Worm (Caenorhabditis elegans): ENCODE data around the gene F17C11.26.

The F17C11.26 gene

DNA sequence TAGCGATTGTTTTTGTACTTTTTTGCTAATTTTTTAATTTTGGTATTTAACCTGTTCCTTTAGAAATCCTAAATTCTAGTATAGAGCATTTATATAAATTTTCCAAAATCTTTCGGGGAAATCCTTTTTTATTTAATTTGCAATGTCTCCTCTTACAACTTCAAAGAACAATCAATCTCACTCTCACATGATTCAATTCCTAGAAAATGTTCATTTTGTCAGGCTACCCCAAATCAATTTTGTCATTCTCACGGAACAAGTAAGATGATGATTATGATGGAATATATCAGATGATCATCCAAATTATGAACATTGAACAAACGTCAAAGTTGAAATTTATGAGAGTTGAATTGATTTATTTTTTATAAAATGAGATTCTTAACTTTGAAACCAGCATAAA, 4.0 kb upstream of the F17C11.26 start:
- TF ChIP-seq syd-9 (tag; optimal IDR thresholded peaks at IDR 0.05): no peak
- no peak for TF ChIP-seq ceh-18 (tag; optimal IDR thresholded peaks at IDR 0.05)
- no peak for TF ChIP-seq unc-42 (tag; optimal IDR thresholded peaks at IDR 0.05)
- no peak for TF ChIP-seq tbx-7 (tag; optimal IDR thresholded peaks at IDR 0.05)
- TF ChIP-seq pha-4 (tag; optimal IDR thresholded peaks at IDR 0.05): no peak
- no peak for TF ChIP-seq odd-2 (tag; optimal IDR thresholded peaks at IDR 0.05)
- TF ChIP-seq ama-1 (optimal IDR thresholded peaks at IDR 0.05): no peak
- TF ChIP-seq che-1 (tag; optimal IDR thresholded peaks at IDR 0.05): no peak
- no peak for TF ChIP-seq ceh-45 (GFP tag; IDR thresholded peaks at IDR 0.05)
- no peak for TF ChIP-seq ceh-31 (tag; optimal IDR thresholded peaks at IDR 0.05)
- no peak for TF ChIP-seq ceh-34 (tag; optimal IDR thresholded peaks at IDR 0.05)
- no peak for TF ChIP-seq sox-2 (GFP tag; IDR thresholded peaks at IDR 0.05)
- no peak for TF ChIP-seq eyg-1 (tag; optimal IDR thresholded peaks at IDR 0.05)
- no peak for TF ChIP-seq ztf-16 (tag; optimal IDR thresholded peaks at IDR 0.05)
- no peak for TF ChIP-seq fkh-6 (tag; optimal IDR thresholded peaks at IDR 0.05)
- no peak for TF ChIP-seq madf-2 (tag; optimal IDR thresholded peaks at IDR 0.05)
- TF ChIP-seq ahr-1 (tag; optimal IDR thresholded peaks at IDR 0.05): no peak
- no peak for TF ChIP-seq ceh-24 (tag; optimal IDR thresholded peaks at IDR 0.05)
- TF ChIP-seq lim-6 (tag; optimal IDR thresholded peaks at IDR 0.05): no peak
- TF ChIP-seq tbx-2 (tag; optimal IDR thresholded peaks at IDR 0.05): no peak

DNA sequence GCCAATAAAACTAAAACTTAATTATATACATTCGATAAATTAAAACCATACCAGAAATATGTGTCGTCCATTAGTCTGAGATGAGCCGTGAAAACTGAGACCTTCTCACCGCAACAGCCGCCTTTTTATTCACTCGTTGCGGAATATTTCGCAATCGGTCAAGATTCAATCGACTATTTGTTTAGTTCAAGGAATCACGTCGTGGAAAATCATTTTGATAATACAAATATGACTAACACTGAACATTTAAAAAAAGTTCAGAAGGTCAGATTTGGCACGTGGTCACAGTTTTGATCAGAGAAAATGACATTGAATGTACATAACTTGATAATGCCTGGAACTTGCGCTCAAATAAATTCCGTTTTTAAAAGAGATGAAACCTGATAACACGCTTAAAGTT, 2.5 kb upstream of the F17C11.26 start, which contains the start of gene F17C11.11:
F17C11.11 (minus strand) TSS at position 79 of the 400 bp plus-strand sequence.
- TF ChIP-seq pqm-1 (tag; optimal IDR thresholded peaks at IDR 0.05): no peak
- no peak for TF ChIP-seq pha-4 (tag; optimal IDR thresholded peaks at IDR 0.05)
- no peak for TF ChIP-seq hlh-30 (tag; optimal IDR thresholded peaks at IDR 0.05; ENCODE audit: insufficient read depth)
- TF ChIP-seq che-1 (tag; optimal IDR thresholded peaks at IDR 0.05): no peak
- no peak for TF ChIP-seq ceh-45 (GFP tag; IDR thresholded peaks at IDR 0.05)

DNA sequence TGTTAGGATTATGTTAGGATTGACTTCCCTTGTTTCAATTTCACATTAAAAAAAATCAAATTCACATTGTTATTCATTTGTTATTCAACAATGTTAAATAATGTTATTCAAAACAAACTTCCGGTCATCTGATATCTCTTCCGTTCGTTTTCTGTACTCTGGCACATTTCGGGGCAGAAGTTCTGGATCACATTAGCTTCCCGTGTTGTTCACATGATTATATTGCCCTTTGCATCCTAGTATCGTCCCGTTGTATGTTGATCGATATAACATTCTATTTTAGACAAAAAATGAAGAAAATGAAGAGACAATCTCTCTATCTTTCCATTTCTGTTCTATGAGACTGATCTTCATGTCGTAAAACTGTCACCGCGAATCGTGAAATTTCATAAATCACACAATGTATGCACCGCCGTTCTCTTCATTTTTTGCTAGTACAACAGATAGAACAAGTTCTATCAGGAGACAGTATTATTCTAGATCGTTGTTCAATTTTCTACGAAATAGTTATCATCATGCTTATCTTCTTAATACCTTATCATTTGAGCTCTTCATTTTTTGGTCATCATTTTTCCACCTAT, 1.2 kb upstream of the F17C11.26 start:
- TF ChIP-seq tbx-2 (tag; optimal IDR thresholded peaks at IDR 0.05): no peak
- no peak for TF ChIP-seq unc-55 (GFP tag; optimal IDR thresholded peaks at IDR 0.05)
- no peak for TF ChIP-seq nhr-232 (tag; optimal IDR thresholded peaks at IDR 0.05)
- no peak for TF ChIP-seq ceh-30 (tag; optimal IDR thresholded peaks at IDR 0.05)
- TF ChIP-seq fkh-10 (GFP tag; optimal IDR thresholded peaks at IDR 0.05): no peak
- no peak for TF ChIP-seq eyg-1 (tag; optimal IDR thresholded peaks at IDR 0.05)
- no peak for TF ChIP-seq ceh-19 (GFP tag; optimal IDR thresholded peaks at IDR 0.05)
- TF ChIP-seq elt-4 (tag; optimal IDR thresholded peaks at IDR 0.05): no peak
- no peak for TF ChIP-seq ceh-22 (tag; optimal IDR thresholded peaks at IDR 0.05)
- TF ChIP-seq ceh-18 (tag; optimal IDR thresholded peaks at IDR 0.05): no peak
- TF ChIP-seq fkh-6 (tag; optimal IDR thresholded peaks at IDR 0.05): no peak
- TF ChIP-seq ceh-31 (tag; optimal IDR thresholded peaks at IDR 0.05): no peak
- TF ChIP-seq nfya-1 (tag; optimal IDR thresholded peaks at IDR 0.05): no peak
- no peak for TF ChIP-seq Y22D7AL.16 (tag; optimal IDR thresholded peaks at IDR 0.05)
- TF ChIP-seq ttx-3 (tag; optimal IDR thresholded peaks at IDR 0.05): no peak
- TF ChIP-seq ceh-48 (tag; optimal IDR thresholded peaks at IDR 0.05): no peak
- TF ChIP-seq ceh-24 (tag; optimal IDR thresholded peaks at IDR 0.05): no peak
- TF ChIP-seq pha-2 (tag; optimal IDR thresholded peaks at IDR 0.05): no peak
- no peak for TF ChIP-seq rnt-1 (tag; optimal IDR thresholded peaks at IDR 0.05)
- no peak for TF ChIP-seq dve-1 (tag; optimal IDR thresholded peaks at IDR 0.05)

DNA sequence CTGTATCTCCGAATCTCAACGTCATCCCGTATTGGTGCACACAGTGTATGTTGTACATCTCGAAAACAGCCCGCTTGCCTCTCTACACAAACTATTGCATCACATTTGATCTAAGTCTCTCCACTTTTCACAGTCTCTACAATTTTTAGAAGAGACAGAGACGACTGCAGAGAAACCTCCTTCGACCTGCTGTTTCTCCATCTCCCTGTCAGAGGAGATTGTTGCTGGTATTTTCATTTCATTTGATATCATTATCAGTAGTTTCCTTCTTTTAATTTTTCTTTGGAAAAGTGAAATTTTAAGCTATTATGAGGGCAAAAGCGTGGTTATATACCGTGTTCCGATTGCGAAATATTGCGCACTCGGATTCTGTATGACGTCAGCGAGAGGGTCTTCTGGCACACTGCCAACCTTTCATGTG, 669 bp upstream of the F17C11.26 start:
- TF ChIP-seq mec-3 (tag; optimal IDR thresholded peaks at IDR 0.05; ENCODE audit: borderline replicate concordance) (no peak), elt-2 (tag; optimal IDR thresholded peaks at IDR 0.05) (peak; percentile 71), tbx-7 (tag; optimal IDR thresholded peaks at IDR 0.05) (no peak), elt-4 (tag; optimal IDR thresholded peaks at IDR 0.05) (no peak), ref-2 (tag; optimal IDR thresholded peaks at IDR 0.05) (peak; percentile 37), unc-55 (GFP tag; optimal IDR thresholded peaks at IDR 0.05) (peak; percentile 29), madf-2 (tag; optimal IDR thresholded peaks at IDR 0.05) (no peak), ceh-9 (tag; optimal IDR thresholded peaks at IDR 0.05) (no peak), che-1 (tag; optimal IDR thresholded peaks at IDR 0.05) (no peak), hlh-6 (tag; optimal IDR thresholded peaks at IDR 0.05) (no peak), F13H6.1 (tag; optimal IDR thresholded peaks at IDR 0.05) (no peak), K02D7.2 (tag; optimal IDR thresholded peaks at IDR 0.05) (no peak), fax-1 (tag; optimal IDR thresholded peaks at IDR 0.05) (no peak), pax-1 (tag; optimal IDR thresholded peaks at IDR 0.05) (no peak), sox-2 (GFP tag; IDR thresholded peaks at IDR 0.05) (no peak), ahr-1 (tag; optimal IDR thresholded peaks at IDR 0.05) (no peak), nhr-232 (tag; optimal IDR thresholded peaks at IDR 0.05) (no peak), ets-4 (tag; optimal IDR thresholded peaks at IDR 0.05) (no peak), ztf-16 (tag; optimal IDR thresholded peaks at IDR 0.05) (no peak), unc-3 (GFP tag; conservative IDR thresholded peaks at IDR 0.05) (no peak), unc-3 (tag; optimal IDR thresholded peaks at IDR 0.05) (no peak), lim-6 (tag; optimal IDR thresholded peaks at IDR 0.05) (no peak)

All from whole organism, late embryonic.